Worm (Caenorhabditis elegans) whole organism, dauer: ENCODE results near the gene bus-2.

Experiments
- unc-62 ChIP-seq: sonication (generic microtip); optimal IDR thresholded peaks from 2 replicates; lab custom pipeline; 2017; ENCODE audit warnings: missing biosample characterization, missing genetic modification reagents, missing genetic modification characterization

The bus-2 gene

ce11 chrIV:1709695-1710315, 10.1 kb downstream of the bus-2 start, which contains the start of the genes pbs-1 and K08D12.3:
TSS of gene pbs-1 (minus strand) at chrIV:1709745.
TSS of gene K08D12.3 (plus strand) at chrIV:1710265.
- no peak for TF ChIP-seq unc-62 (GFP tag; lab: Kevin White, UChicago)

ce11 chrIV:1710535-1710934, 10.8 kb downstream of the bus-2 start:
- TF ChIP-seq unc-62 (GFP tag; lab: Kevin White, UChicago), result no peak

- no peak for TF ChIP-seq unc-62 (GFP tag; lab: Kevin White, UChicago)
Measured at ce11 chrIV:1711029-1711489, 11.4 kb downstream of the bus-2 start, which contains the start of gene rpi-2. TSS of gene rpi-2 (plus strand) at chrIV:1711262.

- TF ChIP-seq unc-62 (GFP tag; lab: Kevin White, UChicago), result no peak
Measured at ce11 chrIV:1713618-1714017, 13.9 kb downstream of the bus-2 start.

- no peak for TF ChIP-seq unc-62 (GFP tag; lab: Kevin White, UChicago)
Measured at ce11 chrIV:1715705-1716104, 16.0 kb downstream of the bus-2 start.

ce11 chrIV:1720474-1720873, 20.8 kb downstream of the bus-2 start, which contains the start of gene epic-2:
TSS of gene epic-2 (plus strand) at chrIV:1720790.
- no peak for TF ChIP-seq unc-62 (GFP tag; lab: Kevin White, UChicago)

- no peak for TF ChIP-seq unc-62 (GFP tag; lab: Kevin White, UChicago)
Measured at ce11 chrIV:1721610-1722009, 21.9 kb downstream of the bus-2 start.

ce11 chrIV:1722953-1723352, 23.3 kb downstream of the bus-2 start:
- TF ChIP-seq unc-62 (GFP tag; lab: Kevin White, UChicago), result no peak

- no peak for TF ChIP-seq unc-62 (GFP tag; lab: Kevin White, UChicago)
Measured at ce11 chrIV:1724283-1724682, 24.6 kb downstream of the bus-2 start, which contains the start of gene epic-3. TSS of gene epic-3 (minus strand) at chrIV:1724383.

- TF ChIP-seq unc-62 (GFP tag; lab: Kevin White, UChicago), result no peak
Measured at ce11 chrIV:1725888-1726287, 26.2 kb downstream of the bus-2 start, which contains the start of gene K08D12.8. TSS of gene K08D12.8 (plus strand) at chrIV:1726188.

- TF ChIP-seq unc-62 (GFP tag; lab: Kevin White, UChicago), result no peak
Measured at ce11 chrIV:1727538-1728072, 27.9 kb downstream of the bus-2 start.

ce11 chrIV:1738324-1738730, 38.6 kb downstream of the bus-2 start:
- TF ChIP-seq unc-62 (GFP tag; lab: Kevin White, UChicago), result no peak

ce11 chrIV:1738892-1739291, 39.2 kb downstream of the bus-2 start:
- no peak for TF ChIP-seq unc-62 (GFP tag; lab: Kevin White, UChicago)

ce11 chrIV:1739366-1740104, 39.8 kb downstream of the bus-2 start:
- TF ChIP-seq unc-62 (GFP tag; lab: Kevin White, UChicago), result no peak

- no peak for TF ChIP-seq unc-62 (GFP tag; lab: Kevin White, UChicago)
Measured at ce11 chrIV:1740105-1741023, 40.7 kb downstream of the bus-2 start, which contains the start of gene ptpn-22. TSS of gene ptpn-22 (minus strand) at chrIV:1740262.
